Fruit fly (Drosophila melanogaster) whole organism, embryonic: ENCODE data around the gene G6P.

Experiments
- CG34224 ChIP-seq: fragments of 200-800 bp; sonication (Bioruptor generic); IDR thresholded peaks from 3 replicates; pipeline ENCODE4 v1.3.6; 2022; ENCODE audit warnings: missing biosample characterization, missing genetic modification characterization; ENCODE audit not compliant: partially characterized antibody
- CG4820 ChIP-seq: fragments of 200-800 bp; sonication (Bioruptor generic); optimal IDR thresholded peaks from 3 replicates; lab custom pipeline; 2016; ENCODE audit warnings: missing biosample characterization, missing genetic modification characterization
- CHES-1-like ChIP-seq: fragments of 200-800 bp; sonication (Bioruptor generic); optimal IDR thresholded peaks from 2 replicates; lab custom pipeline; 2016; ENCODE audit warnings: missing biosample characterization, missing genetic modification characterization
- Doc2 ChIP-seq: fragments of 200-800 bp; sonication (Bioruptor generic); IDR thresholded peaks from 2 replicates; pipeline ENCODE4 v1.3.6; 2022; ENCODE audit warnings: missing biosample characterization, missing genetic modification characterization
- Sox102F ChIP-seq: fragments of 200-800 bp; sonication (Bioruptor generic); optimal IDR thresholded peaks from 2 replicates; lab custom pipeline; 2018; ENCODE audit warnings: missing biosample characterization, mild to moderate bottlenecking, missing genetic modification characterization, moderate library complexity
- bcd ChIP-seq: fragments of 200-800 bp; sonication (Bioruptor generic); optimal IDR thresholded peaks from 2 replicates; lab custom pipeline; 2017; ENCODE audit warnings: missing biosample characterization, mild to moderate bottlenecking, missing genetic modification characterization
- fd3F ChIP-seq: fragments of 200-800 bp; sonication (Bioruptor generic); optimal IDR thresholded peaks from 2 replicates; lab custom pipeline; 2018; ENCODE audit warnings: missing biosample characterization, mild to moderate bottlenecking, missing genetic modification characterization, moderate library complexity
- gro ChIP-seq: fragments of 200-800 bp; sonication (Bioruptor generic); optimal IDR thresholded peaks from 2 replicates; lab custom pipeline; 2016; ENCODE audit warnings: missing biosample characterization, missing genetic modification characterization
- scrt ChIP-seq: fragments of 200-800 bp; sonication (Bioruptor generic); optimal IDR thresholded peaks from 2 replicates; lab custom pipeline; 2018; ENCODE audit warnings: missing biosample characterization, mild to moderate bottlenecking, missing genetic modification characterization, moderate library complexity

- TF ChIP-seq scrt (GFP tag; lab: Kevin White, UChicago) (no peak), gro (GFP tag; lab: Kevin White, UChicago) (no peak), CHES-1-like (no peak), CG34224 (GFP tag; lab: Robert Waterston, UW) (no peak), bcd (GFP tag; lab: Kevin White, UChicago) (no peak), Sox102F (GFP tag; lab: Kevin White, UChicago) (no peak), fd3F (no peak), Doc2 (GFP tag; lab: Robert Waterston, UW) (no peak), CG4820 (GFP tag; lab: Kevin White, UChicago) (no peak)
Measured at dm6 chr2L:2839850-2840249, 24.3 kb upstream of the G6P start, which contains the start of gene CG2975.
